Worm (Caenorhabditis elegans) whole organism, L3 larva: Measurements from ENCODE around the gene F35G12.5.
A peak's percentile ranks its signal among the peaks of the same experiment; 100 is the strongest.

Experiments
- R02D3.7 ChIP-seq: fragments of 150-350 bp; optimal IDR thresholded peaks from 2 replicates; lab custom pipeline; 2014; ENCODE audit warnings: missing biosample characterization, missing genetic modification characterization
- ZK546.5 ChIP-seq: sonication (generic microtip); optimal IDR thresholded peaks from 2 replicates; lab custom pipeline; 2017; ENCODE audit warnings: missing biosample characterization, missing genetic modification characterization
- aly-2 ChIP-seq: fragments of 150-350 bp; optimal IDR thresholded peaks from 2 replicates; lab custom pipeline; 2014; ENCODE audit warnings: missing biosample characterization, missing genetic modification characterization
- ama-1 ChIP-seq: fragments of 150-350 bp; optimal IDR thresholded peaks from 2 replicates; lab custom pipeline; 2018
- ceh-16 ChIP-seq: sonication (generic microtip); optimal IDR thresholded peaks from 2 replicates; lab custom pipeline; 2017; ENCODE audit warnings: missing biosample characterization, missing genetic modification characterization
- ceh-28 ChIP-seq: fragments of 150-350 bp; optimal IDR thresholded peaks from 2 replicates; lab custom pipeline; 2014; ENCODE audit warnings: missing biosample characterization, missing genetic modification reagents, missing genetic modification characterization
- ceh-82 ChIP-seq: fragments of 150-350 bp; optimal IDR thresholded peaks from 2 replicates; lab custom pipeline; 2014; ENCODE audit warnings: missing biosample characterization, missing genetic modification characterization
- ceh-9 ChIP-seq: sonication (generic microtip); optimal IDR thresholded peaks from 2 replicates; lab custom pipeline; 2018; ENCODE audit warnings: missing biosample characterization, missing genetic modification characterization
- daf-12 ChIP-seq: fragments of 150-350 bp; optimal IDR thresholded peaks from 2 replicates; lab custom pipeline; 2014; ENCODE audit warnings: missing biosample characterization, missing genetic modification reagents, missing genetic modification characterization
- egl-27 ChIP-seq: sonication (generic microtip); optimal IDR thresholded peaks from 4 replicates; lab custom pipeline; 2017; ENCODE audit warnings: missing biosample characterization, missing genetic modification reagents, missing genetic modification characterization
- egl-5 ChIP-seq: fragments of 150-350 bp; optimal IDR thresholded peaks from 2 replicates; lab custom pipeline; 2017; ENCODE audit warnings: missing biosample characterization, missing genetic modification reagents, missing genetic modification characterization, inconsistent platforms
- elt-1 ChIP-seq: fragments of 150-350 bp; optimal IDR thresholded peaks from 2 replicates; lab custom pipeline; 2014; ENCODE audit warnings: missing biosample characterization, missing genetic modification characterization
- elt-2 ChIP-seq: sonication (generic microtip); optimal IDR thresholded peaks from 2 replicates; lab custom pipeline; 2016; ENCODE audit warnings: missing genetic modification reagents, mild to moderate bottlenecking, missing genetic modification characterization, missing compliant biosample characterization
- elt-3 ChIP-seq, 3 experiments: fragments of 150-350 bp in 1 of 3; sonication (generic microtip) in 2 of 3; optimal IDR thresholded peaks; 2 replicates in 2 of 3; 4 replicates in 1 of 3; lab custom pipeline; 2014 to 2017; ENCODE audit warnings: missing biosample characterization in 3 of 3, missing genetic modification characterization in 3 of 3
- eor-1 ChIP-seq, 2 experiments: fragments of 150-350 bp; optimal IDR thresholded peaks; 2 replicates each; lab custom pipeline; 2014 to 2018; ENCODE audit warnings: missing biosample characterization in 2 of 2, missing genetic modification characterization in 2 of 2
- fkh-10 ChIP-seq: sonication (generic microtip); optimal IDR thresholded peaks from 2 replicates; lab custom pipeline; 2017; ENCODE audit warnings: missing biosample characterization, missing genetic modification reagents, missing genetic modification characterization
- fkh-2 ChIP-seq: fragments of 150-350 bp; optimal IDR thresholded peaks from 2 replicates; lab custom pipeline; 2014; ENCODE audit warnings: missing biosample characterization, missing genetic modification reagents, missing genetic modification characterization
- fos-1 ChIP-seq: fragments of 150-350 bp; optimal IDR thresholded peaks from 2 replicates; lab custom pipeline; 2014; ENCODE audit warnings: missing biosample characterization, missing genetic modification characterization
- hmg-11 ChIP-seq: sonication (generic microtip); optimal IDR thresholded peaks from 2 replicates; lab custom pipeline; 2016; ENCODE audit warnings: missing genetic modification characterization, missing compliant biosample characterization
- jun-1 ChIP-seq: fragments of 150-350 bp; optimal IDR thresholded peaks from 2 replicates; lab custom pipeline; 2014; ENCODE audit warnings: missing biosample characterization, missing genetic modification reagents, missing genetic modification characterization
- lin-15B ChIP-seq: fragments of 150-350 bp; optimal IDR thresholded peaks from 2 replicates; lab custom pipeline; 2014; ENCODE audit warnings: missing biosample characterization, missing genetic modification characterization
- lin-39 ChIP-seq: fragments of 150-350 bp; optimal IDR thresholded peaks from 2 replicates; lab custom pipeline; 2018; ENCODE audit warnings: missing biosample characterization, missing genetic modification reagents, missing genetic modification characterization
- lsy-12 ChIP-seq: sonication (generic microtip); optimal IDR thresholded peaks from 2 replicates; lab custom pipeline; 2016; ENCODE audit warnings: mild to moderate bottlenecking, missing genetic modification characterization, missing compliant biosample characterization
- mdl-1 ChIP-seq: fragments of 150-350 bp; optimal IDR thresholded peaks from 2 replicates; lab custom pipeline; 2014; ENCODE audit warnings: missing biosample characterization, missing genetic modification characterization
- mml-1 ChIP-seq: fragments of 150-350 bp; sonication (generic microtip); optimal IDR thresholded peaks from 3 replicates; lab custom pipeline; 2014; ENCODE audit warnings: missing biosample characterization, missing genetic modification characterization
- nfya-1 ChIP-seq: sonication (generic microtip); optimal IDR thresholded peaks from 2 replicates; lab custom pipeline; 2017; ENCODE audit warnings: missing genetic modification characterization, mild to moderate bottlenecking, missing compliant biosample characterization, antibody characterized with exemption, moderate library complexity; ENCODE audit not compliant: insufficient read depth
- nhr-11 ChIP-seq: fragments of 150-350 bp; optimal IDR thresholded peaks from 2 replicates; lab custom pipeline; 2014; ENCODE audit warnings: missing biosample characterization, missing genetic modification characterization
- nhr-12 ChIP-seq: fragments of 150-350 bp; optimal IDR thresholded peaks from 2 replicates; lab custom pipeline; 2014; ENCODE audit warnings: missing biosample characterization, missing genetic modification characterization
- nhr-23 ChIP-seq: fragments of 150-350 bp; optimal IDR thresholded peaks from 2 replicates; lab custom pipeline; 2014; ENCODE audit warnings: missing biosample characterization, missing genetic modification reagents, missing genetic modification characterization
- nhr-237 ChIP-seq: fragments of 150-350 bp; optimal IDR thresholded peaks from 2 replicates; lab custom pipeline; 2014; ENCODE audit warnings: missing biosample characterization, missing genetic modification characterization
- nhr-25 ChIP-seq: sonication (generic microtip); optimal IDR thresholded peaks from 2 replicates; lab custom pipeline; 2017; ENCODE audit warnings: missing biosample characterization, missing genetic modification characterization
- nhr-28 ChIP-seq: fragments of 150-350 bp; optimal IDR thresholded peaks from 2 replicates; lab custom pipeline; 2014; ENCODE audit warnings: missing biosample characterization, missing genetic modification characterization
- nhr-43 ChIP-seq: sonication (generic microtip); optimal IDR thresholded peaks from 2 replicates; lab custom pipeline; 2016; ENCODE audit warnings: mild to moderate bottlenecking, missing genetic modification characterization, missing compliant biosample characterization; ENCODE audit not compliant: poor library complexity, severe bottlenecking
- nhr-67 ChIP-seq: fragments of 150-350 bp; optimal IDR thresholded peaks from 2 replicates; lab custom pipeline; 2014; ENCODE audit warnings: missing biosample characterization, missing genetic modification characterization
- nhr-76 ChIP-seq: fragments of 150-350 bp; sonication (generic microtip); optimal IDR thresholded peaks from 5 replicates; lab custom pipeline; 2014; ENCODE audit warnings: missing biosample characterization, missing genetic modification characterization
- nhr-77 ChIP-seq: fragments of 150-350 bp; optimal IDR thresholded peaks from 2 replicates; lab custom pipeline; 2014; ENCODE audit warnings: missing biosample characterization, missing genetic modification characterization
- pha-4 ChIP-seq: fragments of 150-350 bp; optimal IDR thresholded peaks from 2 replicates; lab custom pipeline; 2014; ENCODE audit warnings: missing biosample characterization, missing genetic modification reagents, missing genetic modification characterization
- pqm-1 ChIP-seq: fragments of 150-350 bp; optimal IDR thresholded peaks from 2 replicates; lab custom pipeline; 2017; ENCODE audit warnings: missing biosample characterization, missing genetic modification characterization, inconsistent platforms
- sea-2 ChIP-seq: fragments of 150-350 bp; sonication (generic microtip); optimal IDR thresholded peaks from 4 replicates; lab custom pipeline; 2014; ENCODE audit warnings: missing biosample characterization, missing genetic modification reagents, missing genetic modification characterization
- skn-1 ChIP-seq: fragments of 150-350 bp; optimal IDR thresholded peaks from 2 replicates; lab custom pipeline; 2014; ENCODE audit warnings: missing biosample characterization, missing genetic modification characterization
- snpc-4 ChIP-seq: fragments of 150-350 bp; optimal IDR thresholded peaks from 2 replicates; lab custom pipeline; 2014; ENCODE audit warnings: missing biosample characterization, missing genetic modification characterization
- tbx-2 ChIP-seq: sonication (generic microtip); optimal IDR thresholded peaks from 2 replicates; lab custom pipeline; 2016; ENCODE audit warnings: mild to moderate bottlenecking, missing genetic modification characterization, missing compliant biosample characterization
- unc-39 ChIP-seq: sonication (generic microtip); optimal IDR thresholded peaks from 4 replicates; lab custom pipeline; 2017; ENCODE audit warnings: missing biosample characterization, missing genetic modification characterization
- unc-62 ChIP-seq: fragments of 150-350 bp; sonication (generic microtip); optimal IDR thresholded peaks from 4 replicates; lab custom pipeline; 2014; ENCODE audit warnings: missing biosample characterization, missing genetic modification reagents, missing genetic modification characterization
- zag-1 ChIP-seq: fragments of 150-350 bp; optimal IDR thresholded peaks from 2 replicates; lab custom pipeline; 2014; ENCODE audit warnings: missing biosample characterization, missing genetic modification characterization
- ztf-11 ChIP-seq: fragments of 150-350 bp; optimal IDR thresholded peaks from 2 replicates; lab custom pipeline; 2014; ENCODE audit warnings: missing biosample characterization, missing genetic modification characterization
- ztf-4 ChIP-seq: fragments of 150-350 bp; optimal IDR thresholded peaks from 2 replicates; lab custom pipeline; 2014; ENCODE audit warnings: missing biosample characterization, missing genetic modification characterization

F35G12.5 gene

DNA sequence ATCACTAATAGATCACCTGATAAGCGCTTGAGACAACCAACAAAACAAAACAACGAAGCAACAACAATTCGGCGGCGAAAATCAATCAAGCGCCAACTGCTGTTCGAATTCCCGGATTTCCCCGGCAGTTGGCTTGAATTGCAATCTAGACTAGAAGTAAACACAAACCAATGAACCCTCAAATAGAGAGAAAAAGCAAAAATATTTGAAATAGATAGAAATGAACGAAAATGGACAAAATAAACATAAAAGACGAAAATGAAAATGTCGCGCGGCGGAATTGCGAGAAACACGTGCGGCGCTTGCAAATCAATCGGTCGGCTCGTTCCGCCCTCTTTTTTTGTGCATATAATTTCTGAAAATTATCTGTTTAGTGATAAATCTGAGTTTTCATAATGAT is 15.5 kb upstream of the F35G12.5 start, which contains the start of gene idhg-1:
Gene idhg-1 (plus strand): TSS at position 343 of the 400 bp plus-strand sequence.
- TF ChIP-seq snpc-4: peak; percentile 55
- no peak for TF ChIP-seq fkh-10
- no peak for TF ChIP-seq unc-62 (GFP tag; lab: Kevin White, UChicago)
- peak; percentile 36 for TF ChIP-seq ceh-28 (tag; lab: Kevin White, UChicago)
- TF ChIP-seq nhr-76: peak; percentile 36
- peak; percentile 12 for TF ChIP-seq nhr-67 (tag; lab: Kevin White, UChicago)
- TF ChIP-seq zag-1 (tag; lab: Kevin White, UChicago): no peak
- TF ChIP-seq unc-39 (tag; lab: Kevin White, UChicago): no peak
- no peak for TF ChIP-seq elt-1
- peak; percentile 9 for TF ChIP-seq fkh-2 (tag; lab: Kevin White, UChicago)
- peak; percentile 85 for TF ChIP-seq nhr-43 (tag; lab: Kevin White, UChicago)
- TF ChIP-seq nhr-237 (tag; lab: Kevin White, UChicago): no peak
- TF ChIP-seq nhr-23 (tag; lab: Kevin White, UChicago): peak; percentile 8
- TF ChIP-seq elt-3 (tag; optimal IDR thresholded peaks at IDR 0.05; lab: Kevin White, UChicago): no peak
- TF ChIP-seq ceh-9 (tag; lab: Kevin White, UChicago): no peak
- TF ChIP-seq hmg-11 (tag; lab: Kevin White, UChicago): peak; percentile 95
- TF ChIP-seq pqm-1 (tag; lab: Kevin White, UChicago): no peak
- no peak for TF ChIP-seq nhr-11 (tag; lab: Kevin White, UChicago)
- no peak for TF ChIP-seq ztf-4 (tag; lab: Kevin White, UChicago)
- no peak for TF ChIP-seq sea-2 (GFP tag; lab: Kevin White, UChicago)
- TF ChIP-seq R02D3.7: peak; percentile 27
- no peak for TF ChIP-seq ama-1 (lab: Kevin White, UChicago)
- no peak for TF ChIP-seq nhr-77 (tag; lab: Kevin White, UChicago)
- TF ChIP-seq tbx-2 (tag; lab: Kevin White, UChicago): peak; percentile 24
- TF ChIP-seq lin-15B (tag; lab: Kevin White, UChicago): peak; percentile 41
- TF ChIP-seq lin-39: no peak
- TF ChIP-seq jun-1 (tag; lab: Kevin White, UChicago): no peak
- TF ChIP-seq nhr-12 (tag; lab: Kevin White, UChicago): no peak
- TF ChIP-seq nhr-25: peak; percentile 29
- TF ChIP-seq ztf-11 (tag; lab: Kevin White, UChicago): no peak
- TF ChIP-seq eor-1 (tag; optimal IDR thresholded peaks at IDR 0.05; lab: Kevin White, UChicago): no peak
- TF ChIP-seq mml-1 (tag; lab: Kevin White, UChicago): no peak
- no peak for TF ChIP-seq egl-27
- no peak for TF ChIP-seq mdl-1
- no peak for TF ChIP-seq ceh-16 (tag; lab: Kevin White, UChicago)
- no peak for TF ChIP-seq fos-1
- peak; percentile 85 for TF ChIP-seq daf-12 (tag; lab: Kevin White, UChicago)
- peak; percentile 13 for TF ChIP-seq ceh-82 (tag; lab: Kevin White, UChicago)
- peak; percentile 82 for TF ChIP-seq lsy-12
- no peak for TF ChIP-seq aly-2 (tag; lab: Kevin White, UChicago)
- TF ChIP-seq ZK546.5 (tag; lab: Kevin White, UChicago): no peak
- no peak for TF ChIP-seq nhr-28 (tag; lab: Kevin White, UChicago)
- peak; percentile 61 for TF ChIP-seq nfya-1 (tag; lab: Kevin White, UChicago)
- peak; percentile 27 for TF ChIP-seq egl-5
- TF ChIP-seq pha-4: peak; percentile 62
- TF ChIP-seq elt-2 (tag; lab: Kevin White, UChicago): peak; percentile 65
- peak; percentile 13 for TF ChIP-seq skn-1 (tag; lab: Kevin White, UChicago)
